Fruit fly (Drosophila melanogaster) whole organism, prepupa: ENCODE data around the gene CG1571.

Source experiments
- CG10631 ChIP-seq: fragments of 200-800 bp; sonication (Bioruptor generic); optimal IDR thresholded peaks from 2 replicates; lab custom pipeline; 2016; ENCODE audit warnings: missing biosample characterization, missing genetic modification characterization
- CG10669 ChIP-seq: fragments of 200-800 bp; sonication (Bioruptor generic); optimal IDR thresholded peaks from 3 replicates; lab custom pipeline; 2018; ENCODE audit warnings: missing biosample characterization, mild to moderate bottlenecking, missing genetic modification characterization, moderate library complexity
- CG11294 ChIP-seq: fragments of 200-800 bp; sonication (Bioruptor generic); IDR thresholded peaks from 2 replicates; pipeline ENCODE4 v1.3.6; 2022; ENCODE audit warnings: missing biosample characterization, missing genetic modification characterization
- CG11762 ChIP-seq: fragments of 200-800 bp; sonication (Bioruptor generic); optimal IDR thresholded peaks from 3 replicates; lab custom pipeline; 2016; ENCODE audit warnings: missing biosample characterization, missing genetic modification characterization; ENCODE audit not compliant: insufficient read depth
- CG11902 ChIP-seq: fragments of 200-800 bp; sonication (Bioruptor generic); optimal IDR thresholded peaks from 3 replicates; lab custom pipeline; 2016; ENCODE audit warnings: missing biosample characterization, missing genetic modification characterization
- CG15336 ChIP-seq: fragments of 200-800 bp; sonication (Bioruptor generic); IDR thresholded peaks from 2 replicates; pipeline ENCODE4 v1.3.6; 2022; ENCODE audit warnings: missing biosample characterization, missing genetic modification characterization
- CG1621 ChIP-seq: fragments of 200-800 bp; sonication (Bioruptor generic); optimal IDR thresholded peaks from 3 replicates; lab custom pipeline; 2018; ENCODE audit warnings: missing biosample characterization, mild to moderate bottlenecking, missing genetic modification characterization
- CG16779 ChIP-seq: fragments of 200-800 bp; sonication (Bioruptor generic); optimal IDR thresholded peaks from 3 replicates; lab custom pipeline; 2017; ENCODE audit warnings: missing biosample characterization, mild to moderate bottlenecking, missing genetic modification characterization
- CG3032 ChIP-seq: fragments of 200-800 bp; optimal IDR thresholded peaks from 2 replicates; lab custom pipeline; 2019; ENCODE audit warnings: missing biosample characterization, mild to moderate bottlenecking, missing genetic modification characterization, moderate library complexity
- CG31627 ChIP-seq: fragments of 200-800 bp; sonication (Bioruptor generic); optimal IDR thresholded peaks from 3 replicates; lab custom pipeline; 2016; ENCODE audit warnings: missing biosample characterization, missing genetic modification characterization
- CG32006 ChIP-seq: fragments of 200-800 bp; sonication (Bioruptor generic); optimal IDR thresholded peaks from 3 replicates; lab custom pipeline; 2017; ENCODE audit warnings: missing biosample characterization, mild to moderate bottlenecking, missing genetic modification characterization
- CG34406 ChIP-seq: fragments of 200-800 bp; sonication (Bioruptor generic); optimal IDR thresholded peaks from 3 replicates; lab custom pipeline; 2016; ENCODE audit warnings: missing biosample characterization, missing genetic modification characterization
- CG3919 ChIP-seq: fragments of 200-800 bp; sonication (Bioruptor generic); optimal IDR thresholded peaks from 3 replicates; lab custom pipeline; 2016; ENCODE audit warnings: missing biosample characterization, missing genetic modification characterization
- CG4318 ChIP-seq: fragments of 200-800 bp; sonication (Bioruptor generic); optimal IDR thresholded peaks from 3 replicates; lab custom pipeline; 2017; ENCODE audit warnings: missing biosample characterization, mild to moderate bottlenecking, missing genetic modification characterization
- CG6163 ChIP-seq: fragments of 200-800 bp; sonication (Bioruptor generic); IDR thresholded peaks from 3 replicates; pipeline ENCODE4 v1.3.6; 2022; ENCODE audit warnings: missing biosample characterization, missing genetic modification characterization
- CG6808 ChIP-seq: fragments of 200-800 bp; sonication (Bioruptor generic); optimal IDR thresholded peaks from 3 replicates; lab custom pipeline; 2017; ENCODE audit warnings: missing biosample characterization, missing genetic modification characterization, mild to moderate bottlenecking, moderate library complexity, missing genetic modification reagents
- CG8119 ChIP-seq: fragments of 200-800 bp; sonication (Bioruptor generic); IDR thresholded peaks from 3 replicates; pipeline ENCODE4 v1.3.6; 2022; ENCODE audit warnings: missing biosample characterization, missing genetic modification characterization
- CG8632 ChIP-seq: fragments of 200-800 bp; sonication (Bioruptor generic); optimal IDR thresholded peaks from 3 replicates; lab custom pipeline; 2016; ENCODE audit warnings: missing biosample characterization, missing genetic modification characterization
- CG9139 ChIP-seq: fragments of 200-800 bp; sonication (Bioruptor generic); optimal IDR thresholded peaks from 3 replicates; lab custom pipeline; 2017; ENCODE audit warnings: missing biosample characterization, mild to moderate bottlenecking, missing genetic modification characterization
- Eip75B ChIP-seq: fragments of 200-800 bp; sonication (Bioruptor generic); optimal IDR thresholded peaks from 3 replicates; lab custom pipeline; 2016; ENCODE audit warnings: missing biosample characterization, missing genetic modification characterization
- Eip78C ChIP-seq: fragments of 200-800 bp; sonication (Bioruptor generic); peaks from one replicate; lab custom pipeline; 2016; ENCODE audit warnings: missing biosample characterization, missing genetic modification characterization
- Eip93F ChIP-seq: fragments of 200-800 bp; sonication (Bioruptor generic); optimal IDR thresholded peaks from 2 replicates; lab custom pipeline; 2016; ENCODE audit warnings: missing biosample characterization, mild to moderate bottlenecking, missing genetic modification characterization
- Ets21C ChIP-seq: fragments of 200-800 bp; sonication (Bioruptor generic); optimal IDR thresholded peaks from 3 replicates; lab custom pipeline; 2016; ENCODE audit warnings: missing biosample characterization, missing genetic modification characterization
- Ets96B ChIP-seq: fragments of 200-800 bp; optimal IDR thresholded peaks from 2 replicates; lab custom pipeline; 2019; ENCODE audit warnings: missing biosample characterization, mild to moderate bottlenecking, missing genetic modification characterization, moderate library complexity
- Gug ChIP-seq: fragments of 200-800 bp; sonication (Bioruptor generic); IDR thresholded peaks from 2 replicates; pipeline ENCODE4 v1.3.6; 2022; ENCODE audit warnings: missing biosample characterization, missing genetic modification characterization
- Hr38 ChIP-seq: sonication (Bioruptor generic); optimal IDR thresholded peaks from 2 replicates; lab custom pipeline; 2016; ENCODE audit warnings: missing biosample characterization, missing genetic modification characterization
- Hr39 ChIP-seq: fragments of 200-800 bp; sonication (Bioruptor generic); optimal IDR thresholded peaks from 2 replicates; lab custom pipeline; 2016; ENCODE audit warnings: missing biosample characterization, missing genetic modification characterization
- Lpt ChIP-seq: fragments of 200-800 bp; sonication (Bioruptor generic); optimal IDR thresholded peaks from 3 replicates; lab custom pipeline; 2016; ENCODE audit warnings: missing biosample characterization, missing genetic modification characterization
- Smox ChIP-seq: fragments of 200-800 bp; sonication (Bioruptor generic); optimal IDR thresholded peaks from 3 replicates; lab custom pipeline; 2016; ENCODE audit warnings: missing biosample characterization, missing genetic modification characterization
- Sox102F ChIP-seq: fragments of 200-800 bp; sonication (Bioruptor generic); optimal IDR thresholded peaks from 2 replicates; lab custom pipeline; 2016; ENCODE audit warnings: missing biosample characterization, mild to moderate bottlenecking, missing genetic modification characterization
- Sox14 ChIP-seq: fragments of 200-800 bp; sonication (Bioruptor generic); optimal IDR thresholded peaks from 3 replicates; lab custom pipeline; 2016; ENCODE audit warnings: missing biosample characterization, missing genetic modification characterization
- Sox15 ChIP-seq: fragments of 200-800 bp; sonication (Bioruptor generic); optimal IDR thresholded peaks from 3 replicates; lab custom pipeline; 2016; ENCODE audit warnings: missing biosample characterization, missing genetic modification characterization
- achi ChIP-seq: fragments of 200-800 bp; sonication (Bioruptor generic); optimal IDR thresholded peaks from 3 replicates; lab custom pipeline; 2016; ENCODE audit warnings: missing biosample characterization, missing genetic modification characterization
- acj6 ChIP-seq: fragments of 200-800 bp; sonication (Bioruptor generic); optimal IDR thresholded peaks from 3 replicates; lab custom pipeline; 2016; ENCODE audit warnings: missing biosample characterization, missing genetic modification characterization
- cyc ChIP-seq: fragments of 200-800 bp; sonication (Bioruptor generic); optimal IDR thresholded peaks from 3 replicates; lab custom pipeline; 2016; ENCODE audit warnings: missing biosample characterization, missing genetic modification characterization
- dac ChIP-seq: fragments of 200-800 bp; sonication (Bioruptor generic); optimal IDR thresholded peaks from 2 replicates; lab custom pipeline; 2017; ENCODE audit warnings: missing biosample characterization, mild to moderate bottlenecking, missing genetic modification characterization
- dsx ChIP-seq: fragments of 200-800 bp; optimal IDR thresholded peaks from 3 replicates; lab custom pipeline; 2019; ENCODE audit warnings: missing biosample characterization, mild to moderate bottlenecking, missing genetic modification characterization, moderate library complexity; ENCODE audit not compliant: poor library complexity, severe bottlenecking
- fd59A ChIP-seq: fragments of 200-800 bp; sonication (Bioruptor generic); optimal IDR thresholded peaks from 2 replicates; lab custom pipeline; 2017; ENCODE audit warnings: missing biosample characterization, mild to moderate bottlenecking, missing genetic modification characterization, missing genetic modification reagents
- fd85E ChIP-seq: fragments of 200-800 bp; sonication (Bioruptor generic); optimal IDR thresholded peaks from 3 replicates; lab custom pipeline; 2016; ENCODE audit warnings: missing biosample characterization, missing genetic modification characterization
- fkh ChIP-seq: fragments of 200-800 bp; sonication (Bioruptor generic); optimal IDR thresholded peaks from 3 replicates; lab custom pipeline; 2017; ENCODE audit warnings: missing biosample characterization, mild to moderate bottlenecking, missing genetic modification characterization, moderate library complexity
- pdm3 ChIP-seq: fragments of 200-800 bp; sonication (Bioruptor generic); optimal IDR thresholded peaks from 3 replicates; lab custom pipeline; 2016; ENCODE audit warnings: missing biosample characterization, missing genetic modification characterization
- salr ChIP-seq, 2 experiments: fragments of 200-800 bp; sonication (Bioruptor generic); optimal IDR thresholded peaks; 3 replicates each; lab custom pipeline; 2016 to 2018; ENCODE audit warnings: missing biosample characterization in 2 of 2, missing genetic modification characterization in 2 of 2, mild to moderate bottlenecking in 1 of 2
- spab ChIP-seq: fragments of 200-800 bp; sonication (Bioruptor generic); optimal IDR thresholded peaks from 2 replicates; lab custom pipeline; 2017; ENCODE audit warnings: missing biosample characterization, mild to moderate bottlenecking, missing genetic modification characterization, missing genetic modification reagents
- svp ChIP-seq: fragments of 200-800 bp; sonication (Bioruptor generic); peaks from one replicate; lab custom pipeline; 2016; ENCODE audit warnings: missing biosample characterization, missing genetic modification characterization
- topi ChIP-seq: fragments of 200-800 bp; sonication (Bioruptor generic); optimal IDR thresholded peaks from 3 replicates; lab custom pipeline; 2016; ENCODE audit warnings: missing biosample characterization, missing genetic modification characterization
- vri ChIP-seq: fragments of 200-800 bp; sonication (Bioruptor generic); optimal IDR thresholded peaks from 3 replicates; lab custom pipeline; 2016; ENCODE audit warnings: missing biosample characterization, mild to moderate bottlenecking, missing genetic modification characterization

Gene CG1571

dm6 chrX:8100026-8100825 is 24.5 kb downstream of the CG1571 start (continued):
- peak; percentile 75 for TF ChIP-seq cyc (GFP tag; lab: Kevin White, UChicago)
- TF ChIP-seq CG1621 (tag; lab: Kevin White, UChicago) = peak; percentile 70
- TF ChIP-seq topi (GFP tag; lab: Kevin White, UChicago) = peak; percentile 73
- peak; percentile 64 for TF ChIP-seq CG9139 (GFP tag; lab: Kevin White, UChicago)
- TF ChIP-seq Sox14 (GFP tag; lab: Kevin White, UChicago) = peak; percentile 73
- peak; percentile 48 for TF ChIP-seq Sox15
- TF ChIP-seq CG8119 = peak; percentile 90
- TF ChIP-seq CG31627 (GFP tag; lab: Kevin White, UChicago) = peak; percentile 63
- no peak for TF ChIP-seq Hr38 (GFP tag; lab: Kevin White, UChicago)
- TF ChIP-seq spab (GFP tag; lab: Kevin White, UChicago) = peak; percentile 68
- TF ChIP-seq Lpt = peak; percentile 66
- TF ChIP-seq fd59A (GFP tag; lab: Kevin White, UChicago) = peak; percentile 56
- peak; percentile 78 for TF ChIP-seq CG11294 (GFP tag; lab: Robert Waterston, UW)
- TF ChIP-seq CG3919 (GFP tag; lab: Kevin White, UChicago) = peak; percentile 83
- TF ChIP-seq Eip78C (GFP tag; lab: Kevin White, UChicago) = peak; percentile 93
- TF ChIP-seq acj6 (GFP tag; lab: Kevin White, UChicago) = peak; percentile 80
- TF ChIP-seq svp (GFP tag; lab: Kevin White, UChicago) = peak; percentile 88
- TF ChIP-seq CG34406 (GFP tag; lab: Kevin White, UChicago) = peak; percentile 77
- peak; percentile 79 for TF ChIP-seq dsx (GFP tag; lab: Kevin White, UChicago)
- TF ChIP-seq vri (GFP tag; lab: Kevin White, UChicago) = peak; percentile 61
- peak; percentile 93 for TF ChIP-seq CG15336 (GFP tag; lab: Robert Waterston, UW)
- peak; percentile 71 for TF ChIP-seq CG8632 (GFP tag; lab: Kevin White, UChicago)
- TF ChIP-seq CG4318 (GFP tag; lab: Kevin White, UChicago) = peak; percentile 69
- peak; percentile 71 for TF ChIP-seq CG10669 (GFP tag; lab: Kevin White, UChicago)
- TF ChIP-seq Ets96B (tag; lab: Kevin White, UChicago) = peak; percentile 81
- peak; percentile 87 for TF ChIP-seq CG32006
- TF ChIP-seq Eip75B (GFP tag; lab: Kevin White, UChicago) = peak; percentile 76
- TF ChIP-seq CG3032 = peak; percentile 81
- TF ChIP-seq CG11902 (GFP tag; lab: Kevin White, UChicago) = peak; percentile 13
- TF ChIP-seq CG16779 (tag; lab: Kevin White, UChicago) = peak; percentile 60
- peak; percentile 85 for TF ChIP-seq CG10631 (GFP tag; lab: Kevin White, UChicago)
- peak; percentile 91 for TF ChIP-seq Smox (GFP tag; lab: Kevin White, UChicago)
- peak; percentile 2 for TF ChIP-seq fd85E
- peak; percentile 72 for TF ChIP-seq Sox102F (GFP tag; lab: Kevin White, UChicago)
- peak; percentile 84 for TF ChIP-seq Gug (GFP tag; lab: Robert Waterston, UW)
- TF ChIP-seq Ets21C = peak; percentile 29
- peak; percentile 90 for TF ChIP-seq CG6163 (GFP tag; lab: Robert Waterston, UW)
- peak; percentile 60 for TF ChIP-seq dac (GFP tag; lab: Kevin White, UChicago)
- TF ChIP-seq achi (GFP tag; lab: Kevin White, UChicago) = peak; percentile 79
- peak; percentile 4 for TF ChIP-seq fkh

dm6 chrX:8100826-8101079 is 25.1 kb downstream of the CG1571 start:
- no peak for TF ChIP-seq CG8119
- no peak for TF ChIP-seq CG11762 (GFP tag; lab: Kevin White, UChicago)
- TF ChIP-seq CG1621 (tag; lab: Kevin White, UChicago) = no peak
- no peak for TF ChIP-seq fd85E
- TF ChIP-seq CG6808 (GFP tag; lab: Kevin White, UChicago) = no peak
- TF ChIP-seq fd59A (GFP tag; lab: Kevin White, UChicago) = no peak
- no peak for TF ChIP-seq CG3919 (GFP tag; lab: Kevin White, UChicago)
- TF ChIP-seq Eip93F (GFP tag; lab: Kevin White, UChicago) = no peak
- TF ChIP-seq Hr39 (GFP tag; lab: Kevin White, UChicago) = no peak
- TF ChIP-seq salr (GFP tag; optimal IDR thresholded peaks at IDR 0.05; lab: Kevin White, UChicago) = no peak
- TF ChIP-seq Smox (GFP tag; lab: Kevin White, UChicago) = no peak
- TF ChIP-seq dsx (GFP tag; lab: Kevin White, UChicago) = no peak
- no peak for TF ChIP-seq pdm3 (GFP tag; lab: Kevin White, UChicago)
